Worm (Caenorhabditis elegans) whole organism, early embryonic: ENCODE results near the gene pqn-51.

Source experiments
- F13C5.2 ChIP-seq: sonication (generic microtip); optimal IDR thresholded peaks from 2 replicates; lab custom pipeline; 2017; ENCODE audit warnings: mild to moderate bottlenecking, missing genetic modification characterization, inconsistent platforms, missing compliant biosample characterization
- aly-1 ChIP-seq: sonication (generic microtip); optimal IDR thresholded peaks from 2 replicates; lab custom pipeline; 2016; ENCODE audit warnings: missing genetic modification characterization, missing compliant biosample characterization
- ama-1 ChIP-seq: fragments of 150-350 bp; optimal IDR thresholded peaks from 2 replicates; lab custom pipeline; 2014
- ceh-36 ChIP-seq: sonication (generic microtip); optimal IDR thresholded peaks from 2 replicates; lab custom pipeline; 2016; ENCODE audit warnings: missing genetic modification characterization, inconsistent platforms, missing compliant biosample characterization
- ets-7 ChIP-seq: sonication (generic microtip); optimal IDR thresholded peaks from 2 replicates; lab custom pipeline; 2016; ENCODE audit warnings: missing genotype, missing genetic modification characterization, missing compliant biosample characterization
- flt-1 ChIP-seq: fragments of 200-800 bp; sonication (Bioruptor generic); IDR thresholded peaks from 2 replicates; pipeline ENCODE4 v1.3.6; 2022; ENCODE audit warnings: missing genetic modification characterization, missing compliant biosample characterization
- hmbx-1 ChIP-seq: sonication (generic microtip); optimal IDR thresholded peaks from 2 replicates; lab custom pipeline; 2016; ENCODE audit warnings: mild to moderate bottlenecking, missing genetic modification characterization, missing compliant biosample characterization
- hmg-4 ChIP-seq: fragments of 200-800 bp; sonication (Bioruptor generic); optimal IDR thresholded peaks from 2 replicates; lab custom pipeline; 2018; ENCODE audit warnings: mild to moderate bottlenecking, missing genetic modification characterization, missing compliant biosample characterization
- hnd-1 ChIP-seq: sonication (generic microtip); optimal IDR thresholded peaks from 2 replicates; lab custom pipeline; 2016; ENCODE audit warnings: missing genetic modification characterization, missing compliant biosample characterization
- pes-1 ChIP-seq: fragments of 200-800 bp; sonication (Bioruptor generic); IDR thresholded peaks from 2 replicates; pipeline ENCODE4 v1.3.6; 2022; ENCODE audit warnings: missing genetic modification reagents, missing genetic modification characterization, missing compliant biosample characterization
- scrt-1 ChIP-seq: fragments of 200-800 bp; sonication (Bioruptor generic); IDR thresholded peaks from 2 replicates; pipeline ENCODE4 v1.3.6; 2022; ENCODE audit warnings: missing genetic modification characterization, missing compliant biosample characterization
- sea-1 ChIP-seq: fragments of 200-800 bp; sonication (Bioruptor generic); conservative IDR thresholded peaks from 2 replicates; pipeline ENCODE4 v1.3.6; 2022; ENCODE audit warnings: missing genetic modification characterization, missing compliant biosample characterization
- tbx-11 ChIP-seq: fragments of 200-800 bp; sonication (Bioruptor generic); IDR thresholded peaks from 2 replicates; pipeline ENCODE4 v1.3.6; 2022; ENCODE audit warnings: missing genetic modification characterization, missing compliant biosample characterization
- tra-4 ChIP-seq: sonication (generic microtip); optimal IDR thresholded peaks from 2 replicates; lab custom pipeline; 2017; ENCODE audit warnings: missing genetic modification characterization, missing compliant biosample characterization

ce11 chrV:5053335-5053734 is 3.9 kb downstream of the pqn-51 start, which contains the start of gene cwp-4:
- no peak for TF ChIP-seq pes-1
- no peak for TF ChIP-seq tra-4 (tag; lab: Kevin White, UChicago)
- no peak for TF ChIP-seq ceh-36
- no peak for TF ChIP-seq scrt-1 (GFP tag; lab: Robert Waterston, UW)
- TF ChIP-seq hnd-1 (tag; lab: Kevin White, UChicago), result no peak
- TF ChIP-seq F13C5.2 (tag; lab: Kevin White, UChicago), result no peak
- no peak for TF ChIP-seq flt-1 (GFP tag; lab: Robert Waterston, UW)
- no peak for TF ChIP-seq sea-1 (GFP tag; lab: Robert Waterston, UW)
- TF ChIP-seq ets-7, result no peak
- no peak for TF ChIP-seq tbx-11 (GFP tag; lab: Robert Waterston, UW)
- TF ChIP-seq hmg-4 (GFP tag; lab: Kevin White, UChicago), result no peak
- no peak for TF ChIP-seq hmbx-1 (tag; lab: Kevin White, UChicago)
- no peak for TF ChIP-seq aly-1 (tag; lab: Kevin White, UChicago)
- TF ChIP-seq ama-1 (lab: Kevin White, UChicago), result no peak
